Fruit fly (Drosophila melanogaster) S2 (cell line): Measurements from ENCODE around the gene Nepl17.

Source experiments
- CG8478 ChIP-seq: fragments of >200 bp; optimal IDR thresholded peaks from 2 replicates; lab custom pipeline; 2018
- CTCF ChIP-seq, 2 experiments: fragments of >200 bp; optimal IDR thresholded peaks; 2 replicates each; lab custom pipeline; 2018

dm6 chr3R:28846877-28847529 lies 25.7 kb upstream of the Nepl17 start:
- no peak for TF ChIP-seq CTCF (optimal IDR thresholded peaks at IDR 0.05; lab: Kevin White, UChicago)
- no peak for TF ChIP-seq CG8478
